Fruit fly (Drosophila melanogaster) whole organism, embryonic: ENCODE data around the gene CG17224.

ENCODE experiments used
- Ada2b ChIP-seq: fragments of 200-800 bp; sonication (Bioruptor generic); IDR thresholded peaks from 2 replicates; pipeline ENCODE4 v1.3.6; 2022; ENCODE audit warnings: missing biosample characterization, missing genetic modification characterization
- BEAF-32 ChIP-seq: fragments of 200-800 bp; sonication (Bioruptor generic); optimal IDR thresholded peaks from 3 replicates; lab custom pipeline; 2017; ENCODE audit warnings: missing biosample characterization, missing genetic modification characterization, mild to moderate bottlenecking, moderate library complexity, missing genetic modification reagents
- CG10366 ChIP-seq: fragments of 200-800 bp; sonication (Bioruptor generic); IDR thresholded peaks from 2 replicates; pipeline ENCODE4 v1.3.6; 2022; ENCODE audit warnings: missing biosample characterization, missing genetic modification characterization
- CG10959 ChIP-seq: fragments of 200-800 bp; sonication (Bioruptor generic); IDR thresholded peaks from 2 replicates; pipeline ENCODE4 v1.3.6; 2022; ENCODE audit warnings: missing biosample characterization, missing genetic modification characterization
- CG12659 ChIP-seq: fragments of 200-800 bp; sonication (Bioruptor generic); optimal IDR thresholded peaks from 3 replicates; lab custom pipeline; 2017; ENCODE audit warnings: mild to moderate bottlenecking, missing biosample characterization, missing genetic modification reagents, missing genetic modification characterization
- CG13624 ChIP-seq: fragments of 200-800 bp; sonication (Bioruptor generic); optimal IDR thresholded peaks from 2 replicates; lab custom pipeline; 2016; ENCODE audit warnings: missing biosample characterization, missing genetic modification characterization
- CG13775 ChIP-seq: fragments of 200-800 bp; sonication (Bioruptor generic); optimal IDR thresholded peaks from 3 replicates; lab custom pipeline; 2017; ENCODE audit warnings: missing biosample characterization, mild to moderate bottlenecking, missing genetic modification characterization
- CG1647 ChIP-seq: fragments of 200-800 bp; sonication (Bioruptor generic); optimal IDR thresholded peaks from 3 replicates; lab custom pipeline; 2016; ENCODE audit warnings: missing biosample characterization, missing genetic modification characterization
- CG2202 ChIP-seq: fragments of 200-800 bp; sonication (Bioruptor generic); optimal IDR thresholded peaks from 2 replicates; lab custom pipeline; 2018; ENCODE audit warnings: missing biosample characterization, mild to moderate bottlenecking, missing genetic modification characterization
- CG42726 ChIP-seq: fragments of 200-800 bp; sonication (Bioruptor generic); IDR thresholded peaks from 2 replicates; pipeline ENCODE4 v1.3.6; 2022; ENCODE audit warnings: missing biosample characterization, missing genetic modification characterization; ENCODE audit not compliant: partially characterized antibody
- CG4707 ChIP-seq: fragments of 200-800 bp; sonication (Bioruptor generic); optimal IDR thresholded peaks from 2 replicates; lab custom pipeline; 2018; ENCODE audit warnings: missing biosample characterization, mild to moderate bottlenecking, missing genetic modification characterization, moderate library complexity
- CG4854 ChIP-seq: fragments of 200-800 bp; sonication (Bioruptor generic); optimal IDR thresholded peaks from 2 replicates; lab custom pipeline; 2016; ENCODE audit warnings: missing biosample characterization, missing genetic modification characterization, inconsistent platforms
- CG6854 ChIP-seq: fragments of 200-800 bp; sonication (Bioruptor generic); optimal IDR thresholded peaks from 3 replicates; lab custom pipeline; 2017; ENCODE audit warnings: missing biosample characterization, mild to moderate bottlenecking, missing genetic modification characterization
- CG8281 ChIP-seq: fragments of 200-800 bp; sonication (Bioruptor generic); optimal IDR thresholded peaks from 2 replicates; lab custom pipeline; 2018; ENCODE audit warnings: missing biosample characterization, mild to moderate bottlenecking, missing genetic modification characterization, moderate library complexity
- CG8290 ChIP-seq, 3 experiments: fragments of 200-800 bp; sonication (Bioruptor generic); optimal IDR thresholded peaks; 2 replicates each; lab custom pipeline; 2016 to 2019; ENCODE audit warnings: missing biosample characterization in 3 of 3, missing genetic modification characterization in 3 of 3, mild to moderate bottlenecking in 2 of 3, moderate library complexity in 1 of 3
- CG9437 ChIP-seq: fragments of 200-800 bp; sonication (Bioruptor generic); optimal IDR thresholded peaks from 2 replicates; lab custom pipeline; 2018; ENCODE audit warnings: missing biosample characterization, mild to moderate bottlenecking, missing genetic modification characterization
- CG9609 ChIP-seq: fragments of 200-800 bp; sonication (Bioruptor generic); optimal IDR thresholded peaks from 3 replicates; lab custom pipeline; 2016; ENCODE audit warnings: missing biosample characterization, missing genetic modification characterization
- CG9876 ChIP-seq: fragments of 200-800 bp; sonication (Bioruptor generic); optimal IDR thresholded peaks from 2 replicates; lab custom pipeline; 2016; ENCODE audit warnings: missing biosample characterization, missing genetic modification characterization
- Chrac-16 ChIP-seq: fragments of 200-800 bp; sonication (Bioruptor generic); optimal IDR thresholded peaks from 3 replicates; lab custom pipeline; 2016; ENCODE audit warnings: missing biosample characterization, missing genetic modification characterization
- Dbx ChIP-seq: fragments of 200-800 bp; sonication (Bioruptor generic); IDR thresholded peaks from 3 replicates; pipeline ENCODE4 v1.3.6; 2022; ENCODE audit warnings: missing biosample characterization, missing genetic modification characterization
- Dfd ChIP-seq, 2 experiments: fragments of >200 bp; optimal IDR thresholded peaks; 2 replicates each; lab custom pipeline; 2017; ENCODE audit warnings: missing biosample characterization in 2 of 2, missing genetic modification characterization in 2 of 2
- ERR ChIP-seq: fragments of 200-800 bp; sonication (Bioruptor generic); optimal IDR thresholded peaks from 2 replicates; lab custom pipeline; 2016; ENCODE audit warnings: missing biosample characterization, missing genetic modification characterization
- GATAe ChIP-seq: fragments of 200-800 bp; sonication (Bioruptor generic); conservative IDR thresholded peaks from 2 replicates; pipeline ENCODE4 v1.3.6; 2022; ENCODE audit warnings: missing biosample characterization, missing genetic modification characterization
- Gug ChIP-seq: fragments of 200-800 bp; sonication (Bioruptor generic); IDR thresholded peaks from 4 replicates; pipeline ENCODE4 v1.3.6; 2022; ENCODE audit warnings: missing biosample characterization, missing genetic modification characterization
- Lhr ChIP-seq: fragments of 200-800 bp; sonication (Bioruptor generic); optimal IDR thresholded peaks from 3 replicates; lab custom pipeline; 2017; ENCODE audit warnings: mild to moderate bottlenecking, missing biosample characterization, missing genetic modification reagents, missing genetic modification characterization
- Lim3 ChIP-seq: fragments of 200-800 bp; sonication (Bioruptor generic); IDR thresholded peaks from 2 replicates; pipeline ENCODE4 v1.3.6; 2022; ENCODE audit warnings: missing biosample characterization, missing genetic modification characterization
- Lpt ChIP-seq: fragments of >200 bp; optimal IDR thresholded peaks from 2 replicates; lab custom pipeline; 2018; ENCODE audit warnings: missing biosample characterization, missing genetic modification characterization
- Nf-YA ChIP-seq: fragments of 200-800 bp; sonication (Bioruptor generic); IDR thresholded peaks from 2 replicates; pipeline ENCODE4 v1.3.6; 2022; ENCODE audit warnings: missing biosample characterization, missing genetic modification characterization
- Nf-YB ChIP-seq: fragments of 200-800 bp; sonication (Bioruptor generic); optimal IDR thresholded peaks from 3 replicates; lab custom pipeline; 2019; ENCODE audit warnings: missing biosample characterization, mild to moderate bottlenecking, missing genetic modification characterization, moderate library complexity
- Nf-YC ChIP-seq: fragments of 200-800 bp; optimal IDR thresholded peaks from 3 replicates; lab custom pipeline; 2019; ENCODE audit warnings: missing biosample characterization, mild to moderate bottlenecking, missing genetic modification characterization, moderate library complexity
- Tbp ChIP-seq: fragments of >200 bp; optimal IDR thresholded peaks from 2 replicates; lab custom pipeline; 2018; ENCODE audit warnings: missing biosample characterization, missing genetic modification characterization
- az2 ChIP-seq: fragments of 200-800 bp; sonication (Bioruptor generic); optimal IDR thresholded peaks from 3 replicates; lab custom pipeline; 2016; ENCODE audit warnings: missing biosample characterization, missing genetic modification characterization
- cad ChIP-seq: fragments of >200 bp; optimal IDR thresholded peaks from 2 replicates; lab custom pipeline; 2017; ENCODE audit warnings: missing biosample characterization, missing genetic modification characterization
- crc ChIP-seq: fragments of 200-800 bp; sonication (Bioruptor generic); optimal IDR thresholded peaks from 2 replicates; lab custom pipeline; 2016; ENCODE audit warnings: missing biosample characterization, missing genetic modification characterization
- danr ChIP-seq: fragments of 200-800 bp; sonication (Bioruptor generic); IDR thresholded peaks from 2 replicates; pipeline ENCODE4 v1.3.6; 2022; ENCODE audit warnings: missing biosample characterization, missing genetic modification characterization
- dm ChIP-seq: fragments of 200-800 bp; sonication (Bioruptor generic); optimal IDR thresholded peaks from 3 replicates; lab custom pipeline; 2016; ENCODE audit warnings: missing biosample characterization, missing genetic modification characterization
- eve ChIP-seq, 2 experiments: fragments of >200 bp; optimal IDR thresholded peaks; 2 replicates each; lab custom pipeline; 2017; ENCODE audit warnings: missing biosample characterization in 2 of 2, missing genetic modification characterization in 2 of 2
- eyg ChIP-seq: fragments of 200-800 bp; sonication (Bioruptor generic); optimal IDR thresholded peaks from 3 replicates; lab custom pipeline; 2016; ENCODE audit warnings: missing biosample characterization, missing genetic modification characterization
- gt ChIP-seq: fragments of 200-800 bp; sonication (Bioruptor generic); IDR thresholded peaks from 2 replicates; pipeline ENCODE4 v1.3.6; 2022; ENCODE audit warnings: missing biosample characterization, missing genetic modification characterization
- hb ChIP-seq: fragments of 200-800 bp; sonication (Bioruptor generic); IDR thresholded peaks from 3 replicates; pipeline ENCODE4 v1.3.6; 2022; ENCODE audit warnings: missing biosample characterization, missing genetic modification characterization; ENCODE audit not compliant: partially characterized antibody
- nmo ChIP-seq: fragments of 200-800 bp; sonication (Bioruptor generic); optimal IDR thresholded peaks from 2 replicates; lab custom pipeline; 2018; ENCODE audit warnings: missing biosample characterization, mild to moderate bottlenecking, missing genetic modification characterization, moderate library complexity
- pros ChIP-seq: fragments of 200-800 bp; sonication (Bioruptor generic); optimal IDR thresholded peaks from 3 replicates; lab custom pipeline; 2019; ENCODE audit warnings: missing biosample characterization, mild to moderate bottlenecking, missing genetic modification characterization, moderate library complexity
- sc ChIP-seq, 3 experiments: fragments of >200 bp in 2 of 3; fragments of 200-800 bp in 1 of 3; sonication (Bioruptor generic) in 1 of 3; optimal IDR thresholded peaks; 2 replicates in 2 of 3; 3 replicates in 1 of 3; lab custom pipeline; 2017; ENCODE audit warnings: mild to moderate bottlenecking in 1 of 3, missing biosample characterization in 1 of 3, missing genetic modification characterization in 1 of 3, missing genetic modification reagents in 1 of 3
- stc ChIP-seq: fragments of 200-800 bp; sonication (Bioruptor generic); IDR thresholded peaks from 2 replicates; pipeline ENCODE4 v1.3.6; 2022; ENCODE audit warnings: missing biosample characterization, missing genetic modification characterization
- tap ChIP-seq: fragments of 200-800 bp; optimal IDR thresholded peaks from 3 replicates; lab custom pipeline; 2019; ENCODE audit warnings: missing biosample characterization, mild to moderate bottlenecking, missing genetic modification characterization, moderate library complexity
- trem ChIP-seq: fragments of 200-800 bp; optimal IDR thresholded peaks from 3 replicates; lab custom pipeline; 2019; ENCODE audit warnings: missing biosample characterization, mild to moderate bottlenecking, missing genetic modification characterization, moderate library complexity
- yki ChIP-seq: fragments of >200 bp; optimal IDR thresholded peaks from 3 replicates; lab custom pipeline; 2018
- z ChIP-seq: fragments of 200-800 bp; sonication (Bioruptor generic); IDR thresholded peaks from 3 replicates; pipeline ENCODE4 v1.3.6; 2022; ENCODE audit warnings: missing biosample characterization, missing genetic modification characterization
- zen2 ChIP-seq: fragments of 200-800 bp; sonication (Bioruptor generic); IDR thresholded peaks from 3 replicates; pipeline ENCODE4 v1.3.6; 2022; ENCODE audit warnings: missing biosample characterization, missing genetic modification characterization; ENCODE audit not compliant: partially characterized antibody

Gene CG17224

DNA sequence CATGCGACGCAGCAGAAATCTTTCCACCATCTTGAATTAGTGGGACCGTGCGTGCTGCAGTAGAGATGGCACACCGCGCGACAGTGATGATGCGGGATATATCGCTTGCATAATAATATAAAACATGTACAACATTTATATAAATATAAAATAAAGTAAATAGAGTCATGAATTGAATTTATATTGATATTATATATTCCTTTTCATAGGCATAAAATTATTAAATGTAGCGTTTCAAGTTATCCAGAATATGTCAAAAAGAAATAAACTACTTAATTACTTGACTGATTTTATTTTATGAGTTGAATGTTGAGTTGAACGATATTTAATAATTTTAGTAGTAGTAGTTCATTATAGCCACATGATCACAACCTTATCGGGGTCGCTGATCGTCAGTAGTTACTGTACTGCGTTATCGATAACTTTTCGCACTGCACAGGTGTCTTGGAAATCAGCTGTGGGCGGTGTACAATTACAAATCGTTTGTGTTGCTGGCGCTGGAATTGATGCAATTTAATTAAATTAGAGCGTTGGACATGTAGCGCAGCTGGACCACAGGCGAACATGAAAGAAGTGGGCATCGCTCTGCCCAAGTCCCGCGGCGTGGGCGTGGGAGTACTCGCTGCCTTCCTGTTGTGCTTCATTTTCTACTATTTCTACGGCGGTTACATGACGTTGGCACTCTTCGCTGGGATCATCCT lies 30.3 kb downstream of the CG17224 start, which contains the start of the genes Chd1 and Bem46 (continued):
- TF ChIP-seq CG10366 (GFP tag; lab: Robert Waterston, UW) = peak; percentile 78
- peak; percentile 41 for TF ChIP-seq CG1647 (GFP tag; lab: Kevin White, UChicago)
- TF ChIP-seq Ada2b (GFP tag; lab: Robert Waterston, UW) = peak; percentile 73
- TF ChIP-seq Dfd (GFP tag; optimal IDR thresholded peaks at IDR 0.05; lab: Kevin White, UChicago) = no peak
- TF ChIP-seq z (GFP tag; lab: Robert Waterston, UW) = no peak
- TF ChIP-seq Lpt (GFP tag; lab: Kevin White, UChicago) = no peak
- no peak for TF ChIP-seq ERR (GFP tag; lab: Kevin White, UChicago)
- TF ChIP-seq sc (optimal IDR thresholded peaks at IDR 0.05; lab: Kevin White, UChicago) = no peak
- TF ChIP-seq sc (GFP tag; optimal IDR thresholded peaks at IDR 0.05; lab: Kevin White, UChicago) = no peak
- peak; percentile 83 for TF ChIP-seq Nf-YC (tag; lab: Kevin White, UChicago)
- no peak for TF ChIP-seq cad (GFP tag; lab: Kevin White, UChicago)
- TF ChIP-seq crc (GFP tag; lab: Kevin White, UChicago) = peak; percentile 37
- peak; percentile 54 for TF ChIP-seq CG2202 (tag; lab: Kevin White, UChicago)
- TF ChIP-seq CG13775 (GFP tag; lab: Kevin White, UChicago) = peak; percentile 92
- TF ChIP-seq pros (GFP tag; lab: Kevin White, UChicago) = peak; percentile 13
- peak; percentile 90 for TF ChIP-seq Chrac-16
- TF ChIP-seq CG9609 (GFP tag; lab: Kevin White, UChicago) = peak; percentile 63
- peak; percentile 35; the same call in 1 of the 2 replicates for TF ChIP-seq stc
- TF ChIP-seq CG12659 = peak; percentile 94
- peak; percentile 85 for TF ChIP-seq Gug (GFP tag; lab: Robert Waterston, UW)
- TF ChIP-seq nmo (GFP tag; lab: Kevin White, UChicago) = peak; percentile 92
- TF ChIP-seq CG4854 (GFP tag; lab: Kevin White, UChicago) = peak; percentile 64
- TF ChIP-seq Tbp (GFP tag; lab: Kevin White, UChicago) = no peak
- no peak for TF ChIP-seq yki (lab: Kevin White, UChicago)
- TF ChIP-seq eve (GFP tag; optimal IDR thresholded peaks at IDR 0.05; lab: Kevin White, UChicago) = no peak
- TF ChIP-seq az2 (GFP tag; lab: Kevin White, UChicago) = peak; percentile 88
- no peak for TF ChIP-seq CG6854 (GFP tag; lab: Kevin White, UChicago)
- TF ChIP-seq CG42726 (GFP tag; lab: Robert Waterston, UW) = no peak
- TF ChIP-seq tap (tag; lab: Kevin White, UChicago) = no peak
- TF ChIP-seq CG10959 (GFP tag; lab: Robert Waterston, UW) = 0 out of 2 replicates have a peak, but pooled peaks have one; percentile 33
- no peak for TF ChIP-seq CG8281 (tag; lab: Kevin White, UChicago)
- TF ChIP-seq zen2 (GFP tag; lab: Robert Waterston, UW) = 0 out of 3 replicates have a peak, but pooled peaks have one; percentile 27
- TF ChIP-seq Nf-YB (GFP tag; lab: Kevin White, UChicago) = peak; percentile 67
- peak; percentile 55; the same call in 1 of the 2 replicates for TF ChIP-seq Nf-YA
- TF ChIP-seq Dbx (GFP tag; lab: Robert Waterston, UW) = peak; percentile 89
- TF ChIP-seq CG8290 (GFP tag; optimal IDR thresholded peaks at IDR 0.05; lab: Kevin White, UChicago) = peak; percentile 55
- no peak for TF ChIP-seq CG8290 (tag; optimal IDR thresholded peaks at IDR 0.05; lab: Kevin White, UChicago)
- TF ChIP-seq CG9437 (GFP tag; lab: Kevin White, UChicago) = peak; percentile 83
- peak; percentile 75 for TF ChIP-seq BEAF-32
- 0 out of 2 replicates have a peak, but pooled peaks have one; percentile 28 for TF ChIP-seq gt (GFP tag; lab: Robert Waterston, UW)
- peak; percentile 63 for TF ChIP-seq CG13624 (GFP tag; lab: Kevin White, UChicago)
- TF ChIP-seq CG9876 (GFP tag; lab: Kevin White, UChicago) = peak; percentile 16
- no peak for TF ChIP-seq Lim3 (GFP tag; lab: Robert Waterston, UW)
- no peak for TF ChIP-seq Lhr
- peak; percentile 58 for TF ChIP-seq dm (GFP tag; lab: Kevin White, UChicago)
- no peak; the same call in 1 of the 2 replicates for TF ChIP-seq GATAe (GFP tag; lab: Robert Waterston, UW)
- peak; percentile 58 for TF ChIP-seq eyg (GFP tag; lab: Kevin White, UChicago)
- peak; percentile 74; the same call in 1 of the 2 replicates for TF ChIP-seq danr (GFP tag; lab: Robert Waterston, UW)
- TF ChIP-seq hb (GFP tag; lab: Robert Waterston, UW) = no peak
- no peak for TF ChIP-seq CG4707 (GFP tag; lab: Kevin White, UChicago)
- TF ChIP-seq trem (tag; lab: Kevin White, UChicago) = peak; percentile 83
